Fruit fly (Drosophila melanogaster) whole organism, pupa: ENCODE measurements around the gene pum.

Experiments
- CG10348 ChIP-seq: fragments of 200-800 bp; sonication (Bioruptor generic); IDR thresholded peaks from 2 replicates; pipeline ENCODE4 v1.3.6; 2022; ENCODE audit warnings: missing biosample characterization, missing genetic modification characterization
- CG12605 ChIP-seq: fragments of 200-800 bp; sonication (Bioruptor generic); IDR thresholded peaks from 2 replicates; pipeline ENCODE4 v1.3.6; 2022; ENCODE audit warnings: missing biosample characterization, missing genetic modification characterization
- CG13204 ChIP-seq: fragments of 200-800 bp; sonication (Bioruptor generic); optimal IDR thresholded peaks from 2 replicates; lab custom pipeline; 2018; ENCODE audit warnings: missing biosample characterization, mild to moderate bottlenecking, missing genetic modification characterization, moderate library complexity
- CG14655 ChIP-seq: fragments of 200-800 bp; sonication (Bioruptor generic); optimal IDR thresholded peaks from 3 replicates; lab custom pipeline; 2017; ENCODE audit warnings: mild to moderate bottlenecking, missing biosample characterization, missing genetic modification reagents, missing genetic modification characterization
- CG15710 ChIP-seq: fragments of 200-800 bp; sonication (Bioruptor generic); optimal IDR thresholded peaks from 2 replicates; lab custom pipeline; 2018; ENCODE audit warnings: missing biosample characterization, mild to moderate bottlenecking, missing genetic modification characterization, moderate library complexity
- CG17806 ChIP-seq: fragments of 200-800 bp; sonication (Bioruptor generic); optimal IDR thresholded peaks from 2 replicates; lab custom pipeline; 2018; ENCODE audit warnings: missing biosample characterization, mild to moderate bottlenecking, missing genetic modification characterization, moderate library complexity
- CG32121 ChIP-seq: fragments of 200-800 bp; sonication (Bioruptor generic); IDR thresholded peaks from 2 replicates; pipeline ENCODE4 v1.3.6; 2022; ENCODE audit warnings: missing biosample characterization, missing genetic modification characterization
- CG34367 ChIP-seq: fragments of 200-800 bp; sonication (Bioruptor generic); optimal IDR thresholded peaks from 2 replicates; lab custom pipeline; 2018; ENCODE audit warnings: missing biosample characterization, mild to moderate bottlenecking, missing genetic modification characterization
- CG4496 ChIP-seq: fragments of 200-800 bp; sonication (Bioruptor generic); IDR thresholded peaks from 3 replicates; pipeline ENCODE4 v1.3.6; 2022; ENCODE audit warnings: missing biosample characterization, missing genetic modification characterization
- CG8159 ChIP-seq: fragments of 200-800 bp; sonication (Bioruptor generic); optimal IDR thresholded peaks from 3 replicates; lab custom pipeline; 2018; ENCODE audit warnings: missing biosample characterization, mild to moderate bottlenecking, missing genetic modification characterization, moderate library complexity
- CG8301 ChIP-seq: fragments of 200-800 bp; sonication (Bioruptor generic); optimal IDR thresholded peaks from 2 replicates; lab custom pipeline; 2018; ENCODE audit warnings: missing biosample characterization, mild to moderate bottlenecking, missing genetic modification characterization
- CG9948 ChIP-seq: fragments of 200-800 bp; sonication (Bioruptor generic); optimal IDR thresholded peaks from 2 replicates; lab custom pipeline; 2018; ENCODE audit warnings: missing biosample characterization, mild to moderate bottlenecking, missing genetic modification characterization, moderate library complexity
- D1 ChIP-seq: fragments of 200-800 bp; sonication (Bioruptor generic); optimal IDR thresholded peaks from 2 replicates; lab custom pipeline; 2018; ENCODE audit warnings: missing biosample characterization, mild to moderate bottlenecking, missing genetic modification characterization, moderate library complexity
- EcR ChIP-seq: fragments of 200-800 bp; sonication (Bioruptor generic); optimal IDR thresholded peaks from 3 replicates; lab custom pipeline; 2019; ENCODE audit warnings: missing biosample characterization, missing genetic modification characterization, mild to moderate bottlenecking, moderate library complexity, missing genetic modification reagents
- Ets98B ChIP-seq: fragments of 200-800 bp; sonication (Bioruptor generic); IDR thresholded peaks from 2 replicates; pipeline ENCODE4 v1.3.6; 2022; ENCODE audit warnings: missing biosample characterization, missing genetic modification characterization
- Pif1A ChIP-seq: fragments of 200-800 bp; sonication (Bioruptor generic); optimal IDR thresholded peaks from 3 replicates; lab custom pipeline; 2016; ENCODE audit warnings: missing biosample characterization, missing genetic modification characterization
- Pif1B ChIP-seq: fragments of 200-800 bp; sonication (Bioruptor generic); optimal IDR thresholded peaks from 3 replicates; lab custom pipeline; 2016; ENCODE audit warnings: missing biosample characterization, missing genetic modification characterization
- Snoo ChIP-seq: fragments of 200-800 bp; sonication (Bioruptor generic); optimal IDR thresholded peaks from 3 replicates; lab custom pipeline; 2017; ENCODE audit warnings: missing biosample characterization, mild to moderate bottlenecking, missing genetic modification characterization, inconsistent platforms
- fd96Ca ChIP-seq: fragments of 200-800 bp; sonication (Bioruptor generic); IDR thresholded peaks from 3 replicates; pipeline ENCODE4 v1.3.6; 2022; ENCODE audit warnings: missing biosample characterization, missing genetic modification characterization
- gl ChIP-seq: fragments of 200-800 bp; sonication (Bioruptor generic); optimal IDR thresholded peaks from 2 replicates; lab custom pipeline; 2018; ENCODE audit warnings: missing biosample characterization, mild to moderate bottlenecking, missing genetic modification characterization
- rn ChIP-seq: fragments of 200-800 bp; sonication (Bioruptor generic); IDR thresholded peaks from 2 replicates; pipeline ENCODE4 v1.3.6; 2022; ENCODE audit warnings: missing biosample characterization, missing genetic modification characterization

pum gene

DNA sequence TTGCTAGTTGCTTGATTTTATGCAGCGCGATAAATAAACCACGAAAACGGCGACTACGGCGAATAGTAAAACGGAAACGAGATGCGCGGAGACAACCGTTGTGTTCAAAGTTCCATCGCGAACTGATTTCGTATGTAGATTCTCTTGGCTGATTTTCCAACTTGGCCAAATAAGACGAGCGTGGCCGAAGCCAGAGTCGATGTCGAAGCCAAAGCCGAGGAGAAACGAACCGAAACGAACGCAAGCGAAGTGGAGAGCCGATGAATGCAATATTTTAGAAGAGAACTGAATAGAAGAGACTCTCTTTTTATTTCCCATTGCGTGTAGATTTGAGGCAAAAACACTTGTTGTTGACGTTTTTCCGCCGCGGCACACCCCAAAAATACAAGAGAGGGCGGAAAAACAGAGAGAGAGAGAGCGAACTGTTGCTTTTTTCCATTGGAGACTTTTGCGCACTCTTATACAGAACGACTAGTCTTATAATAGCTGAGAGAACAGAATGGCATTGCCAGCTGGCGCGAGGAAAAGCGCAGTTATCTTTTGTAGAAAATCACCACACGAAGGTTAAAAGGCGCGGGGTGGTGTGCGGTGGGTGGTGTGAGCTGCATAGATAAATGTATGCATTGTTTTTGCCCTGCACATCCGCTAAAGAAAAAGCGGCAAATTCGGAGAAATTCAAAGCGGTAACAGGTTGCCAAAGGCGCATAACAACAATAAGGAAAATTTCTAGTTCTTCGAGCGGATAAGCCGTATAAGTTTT, 79.5 kb downstream of the pum start:
- TF ChIP-seq Pif1B (GFP tag; lab: Kevin White, UChicago) (peak; percentile 62), Snoo (tag; lab: Kevin White, UChicago) (no peak), gl (tag; lab: Kevin White, UChicago) (peak; percentile 32), Pif1A (GFP tag; lab: Kevin White, UChicago) (peak; percentile 15), EcR (GFP tag; lab: Kevin White, UChicago) (peak; percentile 61), CG32121 (GFP tag; lab: Robert Waterston, UW) (0 out of 2 replicates have a peak, but pooled peaks have one; percentile 30), CG4496 (GFP tag; lab: Robert Waterston, UW) (no peak; the same call in 2 of the 3 replicates), CG12605 (GFP tag; lab: Robert Waterston, UW) (peak; percentile 93), Ets98B (GFP tag; lab: Robert Waterston, UW) (peak; percentile 47; the same call in 1 of the 2 replicates), CG14655 (GFP tag; lab: Kevin White, UChicago) (peak; percentile 10)
- TF ChIP-seq, all 21 proteins: peak for 8

DNA sequence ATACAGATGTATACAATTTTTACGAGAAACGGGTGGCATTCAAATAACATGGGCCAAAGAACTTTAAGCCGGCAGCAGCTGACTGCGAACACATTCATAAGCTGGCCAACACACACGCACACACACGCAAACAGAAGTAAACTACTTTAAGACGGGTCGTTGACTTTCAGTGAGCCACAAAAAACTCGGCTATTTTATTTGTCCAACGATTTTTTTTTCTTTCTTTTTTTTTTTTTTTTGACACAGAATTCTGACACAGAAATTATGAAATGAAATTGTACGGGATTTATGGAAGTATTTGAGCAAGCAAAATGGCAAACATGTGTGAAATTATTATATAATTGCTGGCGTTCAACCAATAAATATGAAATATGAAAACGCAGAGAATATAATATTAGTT, 87.7 kb downstream of the pum start:
- TF ChIP-seq CG9948 (tag; lab: Kevin White, UChicago): no peak
- TF ChIP-seq EcR (GFP tag; lab: Kevin White, UChicago): peak; percentile 19

DNA sequence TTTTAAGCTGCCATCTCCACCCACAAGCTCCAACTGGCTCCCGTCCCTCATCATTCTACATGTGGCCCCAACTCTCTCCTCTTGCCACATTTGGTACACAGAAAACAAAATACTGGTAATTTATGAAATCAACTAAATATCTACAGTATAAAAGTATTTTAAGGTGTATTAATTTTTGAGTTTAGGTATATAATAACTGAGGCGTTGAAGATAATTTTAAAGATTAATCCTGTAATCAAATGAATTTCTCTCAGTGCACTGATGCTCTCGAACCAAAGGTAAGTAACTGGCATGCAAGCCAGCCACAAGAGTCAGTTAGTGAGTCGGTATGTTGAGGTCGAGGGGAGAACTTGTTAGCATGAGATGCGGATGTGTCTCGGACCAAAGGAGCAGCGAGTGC, 90.0 kb downstream of the pum start:
- TF ChIP-seq Snoo (tag; lab: Kevin White, UChicago): peak; percentile 76
- TF ChIP-seq CG32121 (GFP tag; lab: Robert Waterston, UW): peak; percentile 47
- TF ChIP-seq Pif1B (GFP tag; lab: Kevin White, UChicago): peak; percentile 88
- TF ChIP-seq CG13204 (GFP tag; lab: Kevin White, UChicago): peak; percentile 43
- TF ChIP-seq rn (GFP tag; lab: Robert Waterston, UW): 0 out of 2 replicates have a peak, but pooled peaks have one; percentile 35
- TF ChIP-seq Ets98B (GFP tag; lab: Robert Waterston, UW): peak; percentile 54
- peak; percentile 88 for TF ChIP-seq CG17806 (tag; lab: Kevin White, UChicago)
- TF ChIP-seq CG8301 (tag; lab: Kevin White, UChicago): peak; percentile 83
- TF ChIP-seq CG10348 (GFP tag; lab: Robert Waterston, UW): no peak
- peak; percentile 91 for TF ChIP-seq CG8159 (tag; lab: Kevin White, UChicago)
- peak; percentile 77 for TF ChIP-seq gl (tag; lab: Kevin White, UChicago)
- peak; percentile 85 for TF ChIP-seq CG14655 (GFP tag; lab: Kevin White, UChicago)
- peak; percentile 86 for TF ChIP-seq CG34367 (tag; lab: Kevin White, UChicago)
- TF ChIP-seq Pif1A (GFP tag; lab: Kevin White, UChicago): peak; percentile 85
- peak; percentile 89 for TF ChIP-seq CG15710 (tag; lab: Kevin White, UChicago)
- no peak; the same call in 2 of the 3 replicates for TF ChIP-seq fd96Ca (GFP tag; lab: Robert Waterston, UW)
- peak; percentile 71 for TF ChIP-seq D1 (tag; lab: Kevin White, UChicago)
- TF ChIP-seq EcR (GFP tag; lab: Kevin White, UChicago): peak; percentile 36
- peak; percentile 88 for TF ChIP-seq CG9948 (tag; lab: Kevin White, UChicago)
- TF ChIP-seq CG12605 (GFP tag; lab: Robert Waterston, UW): peak; percentile 68
- TF ChIP-seq CG4496 (GFP tag; lab: Robert Waterston, UW): peak; percentile 76

DNA sequence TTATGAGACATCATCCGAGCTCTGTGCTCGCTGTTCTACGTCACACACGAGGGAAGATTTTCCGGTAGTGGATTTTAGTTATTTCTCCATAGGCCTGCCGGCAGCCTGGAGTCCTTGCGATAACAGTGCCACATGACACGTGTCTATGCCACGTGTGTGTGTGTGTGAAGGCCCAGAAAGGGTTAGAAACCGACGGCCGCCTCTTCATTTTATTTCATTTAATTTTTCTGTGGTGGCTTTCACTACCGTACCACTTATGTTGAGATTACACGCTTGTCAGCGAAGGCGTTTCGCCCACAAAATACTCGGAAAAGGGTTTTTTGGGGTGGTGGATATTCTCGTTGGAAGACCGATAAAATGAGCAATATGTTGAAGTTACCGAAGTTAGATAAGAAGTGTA, 92.4 kb downstream of the pum start:
- TF ChIP-seq Snoo (tag; lab: Kevin White, UChicago) (no peak), CG12605 (GFP tag; lab: Robert Waterston, UW) (no peak)

DNA sequence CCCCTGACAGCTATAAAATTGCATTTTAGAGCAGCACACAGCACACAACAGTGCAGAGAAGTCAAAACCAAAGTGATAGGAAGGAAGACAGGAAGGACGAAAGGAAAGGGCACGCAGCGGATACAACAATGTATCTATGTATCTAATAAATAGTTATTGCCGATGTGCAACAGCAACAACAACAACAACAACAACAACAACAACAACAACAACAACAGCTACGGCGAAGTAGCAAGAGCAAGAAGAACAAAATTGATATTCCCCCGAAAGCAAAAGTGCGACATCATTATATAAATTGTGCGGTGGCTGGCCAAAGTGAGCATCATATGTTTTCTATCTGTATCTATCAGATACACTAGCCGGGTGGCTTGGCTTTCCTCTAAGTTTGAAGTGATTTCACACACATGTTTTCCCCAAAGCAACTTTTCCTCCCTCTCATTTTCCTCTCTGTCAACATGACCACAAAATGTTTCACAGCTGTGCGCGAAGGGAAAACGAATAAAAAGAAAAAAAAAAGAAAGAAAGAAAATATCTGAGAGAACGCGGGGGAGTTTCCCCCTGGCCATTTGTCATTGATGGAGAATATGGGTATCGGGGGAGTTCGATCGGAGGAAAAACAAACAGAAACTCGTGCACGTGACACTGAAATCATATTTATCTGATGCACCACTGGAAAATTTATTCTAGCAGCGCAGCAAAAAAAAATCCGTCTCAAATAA, 93.3 kb downstream of the pum start:
- no peak for TF ChIP-seq rn (GFP tag; lab: Robert Waterston, UW)

DNA sequence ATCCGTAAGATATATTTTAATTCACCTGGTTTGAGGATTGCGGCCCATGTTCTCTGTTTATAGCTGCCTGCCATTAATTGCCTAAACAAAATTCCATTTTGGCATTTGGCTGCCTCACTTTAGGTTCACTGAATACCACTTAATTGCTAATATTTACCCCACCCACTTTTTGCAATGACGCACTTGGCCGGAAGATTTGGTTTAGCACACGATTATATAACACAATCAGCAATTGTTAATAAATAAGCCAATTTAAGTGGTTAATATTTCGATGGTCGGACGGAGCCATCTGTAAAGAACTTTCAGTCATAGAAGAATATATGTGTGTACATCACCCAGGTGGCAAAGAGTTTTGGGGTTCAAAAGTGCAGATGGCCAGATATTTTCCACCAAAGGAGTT, 96.6 kb downstream of the pum start:
- no peak for TF ChIP-seq EcR (GFP tag; lab: Kevin White, UChicago)
- no peak for TF ChIP-seq CG32121 (GFP tag; lab: Robert Waterston, UW)
- no peak for TF ChIP-seq fd96Ca (GFP tag; lab: Robert Waterston, UW)
- no peak for TF ChIP-seq Pif1A (GFP tag; lab: Kevin White, UChicago)
- no peak for TF ChIP-seq rn (GFP tag; lab: Robert Waterston, UW)
